Fruit fly (Drosophila melanogaster): ENCODE results near the gene Sod1.
A peak's percentile ranks its signal among the peaks of the same experiment; 100 is the strongest.

The Sod1 gene

dm6 chr3L:11107935-11108334 lies 5.6 kb downstream of the Sod1 start, which contains the start of gene CG12522:
Gene CG12522 (plus strand): TSS chr3L:11108235.
- no peak for TF ChIP-seq CG17806 (tag; optimal IDR thresholded peaks at IDR 0.05)
- no peak for TF ChIP-seq EcR (GFP tag; optimal IDR thresholded peaks at IDR 0.05)
- no peak for TF ChIP-seq CG8159 (tag; optimal IDR thresholded peaks at IDR 0.05)
- TF ChIP-seq CG12605 (GFP tag; IDR thresholded peaks at IDR 0.05) = no peak
- no peak for TF ChIP-seq CG32121 (GFP tag; IDR thresholded peaks at IDR 0.05)
- no peak for TF ChIP-seq Pif1B (GFP tag; optimal IDR thresholded peaks at IDR 0.05)
- TF ChIP-seq CG34367 (tag; optimal IDR thresholded peaks at IDR 0.05) = no peak
- no peak for TF ChIP-seq CG4496 (GFP tag; IDR thresholded peaks at IDR 0.05)
- TF ChIP-seq CG10348 (GFP tag; IDR thresholded peaks at IDR 0.05) = no peak
- TF ChIP-seq CG15710 (tag; optimal IDR thresholded peaks at IDR 0.05) = no peak
- no peak for TF ChIP-seq rn (GFP tag; IDR thresholded peaks at IDR 0.05)
- no peak for TF ChIP-seq CG14655 (GFP tag; optimal IDR thresholded peaks at IDR 0.05)

dm6 chr3L:11107432-11107831 lies 6.1 kb downstream of the Sod1 start, which contains the start of gene CG32073:
Gene CG32073 (minus strand): TSS chr3L:11107582.
- TF ChIP-seq rn (GFP tag; IDR thresholded peaks at IDR 0.05) = no peak
- no peak for TF ChIP-seq CG4496 (GFP tag; IDR thresholded peaks at IDR 0.05)
- TF ChIP-seq CG9948 (tag; optimal IDR thresholded peaks at IDR 0.05) = no peak
- no peak for TF ChIP-seq CG8159 (tag; optimal IDR thresholded peaks at IDR 0.05)
- TF ChIP-seq CG34367 (tag; optimal IDR thresholded peaks at IDR 0.05) = no peak
- no peak for TF ChIP-seq CG8301 (tag; optimal IDR thresholded peaks at IDR 0.05)
- TF ChIP-seq CG10348 (GFP tag; IDR thresholded peaks at IDR 0.05) = no peak
- TF ChIP-seq D1 (tag; optimal IDR thresholded peaks at IDR 0.05) = no peak
- no peak for TF ChIP-seq EcR (GFP tag; optimal IDR thresholded peaks at IDR 0.05)
- no peak for TF ChIP-seq CG32121 (GFP tag; IDR thresholded peaks at IDR 0.05)
- no peak for TF ChIP-seq Pif1B (GFP tag; optimal IDR thresholded peaks at IDR 0.05)
- no peak for TF ChIP-seq CG13204 (GFP tag; optimal IDR thresholded peaks at IDR 0.05)
- TF ChIP-seq Ets98B (GFP tag; IDR thresholded peaks at IDR 0.05) = no peak

- no peak for TF ChIP-seq CG9948 (tag; optimal IDR thresholded peaks at IDR 0.05)
- TF ChIP-seq EcR (GFP tag; optimal IDR thresholded peaks at IDR 0.05) = no peak
- TF ChIP-seq gl (tag; optimal IDR thresholded peaks at IDR 0.05) = no peak
- no peak for TF ChIP-seq fd96Ca (GFP tag; IDR thresholded peaks at IDR 0.05)
- TF ChIP-seq CG4496 (GFP tag; IDR thresholded peaks at IDR 0.05) = no peak
- TF ChIP-seq Ets98B (GFP tag; IDR thresholded peaks at IDR 0.05) = no peak
- no peak for TF ChIP-seq Pif1B (GFP tag; optimal IDR thresholded peaks at IDR 0.05)
- TF ChIP-seq CG8159 (tag; optimal IDR thresholded peaks at IDR 0.05) = no peak
- no peak for TF ChIP-seq rn (GFP tag; IDR thresholded peaks at IDR 0.05)
- TF ChIP-seq CG14655 (GFP tag; optimal IDR thresholded peaks at IDR 0.05) = no peak
- no peak for TF ChIP-seq CG32121 (GFP tag; IDR thresholded peaks at IDR 0.05)
- TF ChIP-seq CG10348 (GFP tag; IDR thresholded peaks at IDR 0.05) = no peak
- TF ChIP-seq CG17806 (tag; optimal IDR thresholded peaks at IDR 0.05) = no peak
- TF ChIP-seq CG34367 (tag; optimal IDR thresholded peaks at IDR 0.05) = no peak
- TF ChIP-seq Snoo (tag; optimal IDR thresholded peaks at IDR 0.05) = no peak
- TF ChIP-seq CG15710 (tag; optimal IDR thresholded peaks at IDR 0.05) = no peak
- no peak for TF ChIP-seq D1 (tag; optimal IDR thresholded peaks at IDR 0.05)
- TF ChIP-seq CG12605 (GFP tag; IDR thresholded peaks at IDR 0.05) = no peak
- no peak for TF ChIP-seq CG8301 (tag; optimal IDR thresholded peaks at IDR 0.05)
Measured at dm6 chr3L:11103773-11104172, 9.8 kb downstream of the Sod1 start, which contains the start of gene CG32071. Gene CG32071 (minus strand): TSS chr3L:11103873.

- TF ChIP-seq CG10348 (GFP tag; IDR thresholded peaks at IDR 0.05) (no peak), CG15710 (tag; optimal IDR thresholded peaks at IDR 0.05) (no peak), CG12605 (GFP tag; IDR thresholded peaks at IDR 0.05) (no peak), gl (tag; optimal IDR thresholded peaks at IDR 0.05) (no peak), CG14655 (GFP tag; optimal IDR thresholded peaks at IDR 0.05) (no peak), CG8159 (tag; optimal IDR thresholded peaks at IDR 0.05) (no peak), CG13204 (GFP tag; optimal IDR thresholded peaks at IDR 0.05) (no peak), Pif1A (GFP tag; optimal IDR thresholded peaks at IDR 0.05) (no peak), CG8301 (tag; optimal IDR thresholded peaks at IDR 0.05) (no peak), EcR (GFP tag; optimal IDR thresholded peaks at IDR 0.05) (no peak)
Measured at dm6 chr3L:11102930-11103329, 10.6 kb downstream of the Sod1 start, which contains the start of gene Elo68alpha. Gene Elo68alpha (minus strand): TSS chr3L:11103030.

dm6 chr3L:11101598-11101997 lies 11.9 kb downstream of the Sod1 start, which contains the start of gene Elo68beta:
Gene Elo68beta (minus strand): TSS chr3L:11101698.
- TF ChIP-seq D1 (tag; optimal IDR thresholded peaks at IDR 0.05) (no peak), CG34367 (tag; optimal IDR thresholded peaks at IDR 0.05) (no peak), Snoo (tag; optimal IDR thresholded peaks at IDR 0.05) (no peak), CG32121 (GFP tag; IDR thresholded peaks at IDR 0.05) (no peak), CG13204 (GFP tag; optimal IDR thresholded peaks at IDR 0.05) (no peak), CG4496 (GFP tag; IDR thresholded peaks at IDR 0.05) (no peak), Pif1B (GFP tag; optimal IDR thresholded peaks at IDR 0.05) (no peak), CG10348 (GFP tag; IDR thresholded peaks at IDR 0.05) (no peak), CG17806 (tag; optimal IDR thresholded peaks at IDR 0.05) (no peak), CG12605 (GFP tag; IDR thresholded peaks at IDR 0.05) (no peak), EcR (GFP tag; optimal IDR thresholded peaks at IDR 0.05) (no peak), rn (GFP tag; IDR thresholded peaks at IDR 0.05) (no peak), CG15710 (tag; optimal IDR thresholded peaks at IDR 0.05) (no peak), CG14655 (GFP tag; optimal IDR thresholded peaks at IDR 0.05) (no peak), CG8159 (tag; optimal IDR thresholded peaks at IDR 0.05) (no peak), gl (tag; optimal IDR thresholded peaks at IDR 0.05) (no peak)

dm6 chr3L:11097982-11098663 lies 15.4 kb downstream of the Sod1 start, which contains the start of the genes Irbp18 and APP-BP1:
Gene Irbp18 (minus strand): TSS chr3L:11098186.
Gene APP-BP1 (plus strand): TSS chr3L:11098412.
- TF ChIP-seq CG8159 (tag; optimal IDR thresholded peaks at IDR 0.05) = peak; percentile 91
- peak; percentile 93 for TF ChIP-seq Snoo (tag; optimal IDR thresholded peaks at IDR 0.05)
- TF ChIP-seq CG13204 (GFP tag; optimal IDR thresholded peaks at IDR 0.05) = no peak
- peak; percentile 89 for TF ChIP-seq Ets98B (GFP tag; IDR thresholded peaks at IDR 0.05)
- TF ChIP-seq CG17806 (tag; optimal IDR thresholded peaks at IDR 0.05) = peak; percentile 89
- TF ChIP-seq CG14655 (GFP tag; optimal IDR thresholded peaks at IDR 0.05) = peak; percentile 94
- peak; percentile 93 for TF ChIP-seq CG4496 (GFP tag; IDR thresholded peaks at IDR 0.05)
- TF ChIP-seq gl (tag; optimal IDR thresholded peaks at IDR 0.05) = peak; percentile 80
- TF ChIP-seq CG8301 (tag; optimal IDR thresholded peaks at IDR 0.05) = peak; percentile 93
- peak; percentile 91 for TF ChIP-seq fd96Ca (GFP tag; IDR thresholded peaks at IDR 0.05)
- TF ChIP-seq CG9948 (tag; optimal IDR thresholded peaks at IDR 0.05) = peak; percentile 91
- peak; percentile 91 for TF ChIP-seq CG34367 (tag; optimal IDR thresholded peaks at IDR 0.05)
- TF ChIP-seq Pif1A (GFP tag; optimal IDR thresholded peaks at IDR 0.05) = peak; percentile 96
- TF ChIP-seq rn (GFP tag; IDR thresholded peaks at IDR 0.05) = peak; percentile 77
- TF ChIP-seq EcR (GFP tag; optimal IDR thresholded peaks at IDR 0.05) = no peak
- TF ChIP-seq CG15710 (tag; optimal IDR thresholded peaks at IDR 0.05) = peak; percentile 90
- peak; percentile 72 for TF ChIP-seq CG10348 (GFP tag; IDR thresholded peaks at IDR 0.05)
- TF ChIP-seq CG32121 (GFP tag; IDR thresholded peaks at IDR 0.05) = peak; percentile 89
- peak; percentile 76 for TF ChIP-seq CG12605 (GFP tag; IDR thresholded peaks at IDR 0.05)
- peak; percentile 89 for TF ChIP-seq D1 (tag; optimal IDR thresholded peaks at IDR 0.05)
- TF ChIP-seq Pif1B (GFP tag; optimal IDR thresholded peaks at IDR 0.05) = peak; percentile 94

Data from whole organism, pupa.